Worm (Caenorhabditis elegans) whole organism, midembryonic: ENCODE measurements around the gene msp-10.

Experiments
- T22C8.4 ChIP-seq: fragments of 200-800 bp; sonication (Bioruptor generic); IDR thresholded peaks from 2 replicates; pipeline ENCODE4 v1.3.6; 2022; ENCODE audit warnings: missing genetic modification characterization, missing compliant biosample characterization
- cog-1 ChIP-seq: sonication (generic microtip); optimal IDR thresholded peaks from 2 replicates; lab custom pipeline; 2016; ENCODE audit warnings: missing genetic modification characterization, missing compliant biosample characterization
- flt-1 ChIP-seq: fragments of 200-800 bp; sonication (Bioruptor generic); IDR thresholded peaks from 2 replicates; pipeline ENCODE4 v1.3.6; 2022; ENCODE audit warnings: missing genetic modification characterization, missing compliant biosample characterization
- klf-2 ChIP-seq: fragments of 200-800 bp; sonication (Bioruptor generic); conservative IDR thresholded peaks from 2 replicates; pipeline ENCODE4 v1.3.6; 2022; ENCODE audit warnings: missing genetic modification reagents, missing genetic modification characterization, missing compliant biosample characterization
- med-1 ChIP-seq: sonication (generic microtip); optimal IDR thresholded peaks from 2 replicates; lab custom pipeline; 2017; ENCODE audit warnings: missing genetic modification characterization, mild to moderate bottlenecking, missing compliant biosample characterization, antibody characterized with exemption, missing genetic modification reagents; ENCODE audit not compliant: insufficient read depth
- ref-1 ChIP-seq: fragments of 200-800 bp; sonication (Bioruptor generic); conservative IDR thresholded peaks from 2 replicates; pipeline ENCODE4 v1.3.6; 2022; ENCODE audit warnings: missing genetic modification reagents, missing genetic modification characterization, missing compliant biosample characterization
- tab-1 ChIP-seq: fragments of 200-800 bp; sonication (Bioruptor generic); IDR thresholded peaks from 2 replicates; pipeline ENCODE4 v1.3.6; 2022; ENCODE audit warnings: missing genetic modification characterization, missing compliant biosample characterization
- ztf-23 ChIP-seq: fragments of 200-800 bp; sonication (Bioruptor generic); IDR thresholded peaks from 2 replicates; pipeline ENCODE4 v1.3.6; 2022; ENCODE audit warnings: missing genetic modification reagents, missing genetic modification characterization, missing compliant biosample characterization
- ztf-29 ChIP-seq: fragments of 200-800 bp; sonication (Bioruptor generic); IDR thresholded peaks from 2 replicates; pipeline ENCODE4 v1.3.6; 2022; ENCODE audit warnings: missing genetic modification reagents, missing genetic modification characterization, missing compliant biosample characterization

msp-10 gene

ce11 chrIV:9833337-9833736, 4.1 kb upstream of the msp-10 start:
- TF ChIP-seq cog-1 (tag; lab: Kevin White, UChicago): no peak
- no peak for TF ChIP-seq T22C8.4 (GFP tag; lab: Robert Waterston, UW)
- TF ChIP-seq flt-1 (GFP tag; lab: Robert Waterston, UW): no peak
- TF ChIP-seq ztf-23 (GFP tag; lab: Robert Waterston, UW): no peak
- no peak for TF ChIP-seq tab-1 (GFP tag; lab: Robert Waterston, UW)
- TF ChIP-seq ztf-29 (GFP tag; lab: Robert Waterston, UW): no peak
- no peak for TF ChIP-seq med-1 (GFP tag; lab: Kevin White, UChicago)
- no peak for TF ChIP-seq ref-1 (GFP tag; lab: Robert Waterston, UW)

- TF ChIP-seq flt-1 (GFP tag; lab: Robert Waterston, UW): no peak
- no peak for TF ChIP-seq ztf-23 (GFP tag; lab: Robert Waterston, UW)
- no peak for TF ChIP-seq klf-2 (GFP tag; lab: Robert Waterston, UW)
- TF ChIP-seq ztf-29 (GFP tag; lab: Robert Waterston, UW): no peak
- no peak for TF ChIP-seq med-1 (GFP tag; lab: Kevin White, UChicago)
- TF ChIP-seq tab-1 (GFP tag; lab: Robert Waterston, UW): no peak
- TF ChIP-seq ref-1 (GFP tag; lab: Robert Waterston, UW): no peak
- no peak for TF ChIP-seq cog-1 (tag; lab: Kevin White, UChicago)
- TF ChIP-seq T22C8.4 (GFP tag; lab: Robert Waterston, UW): no peak
Observed at ce11 chrIV:9836317-9836716, 1.1 kb upstream of the msp-10 start, which contains the start of gene msp-81. Gene msp-81, minus strand, starts transcription at chrIV:9836417.

ce11 chrIV:9840984-9841590, 3.6 kb downstream of the msp-10 start, which contains the start of the genes kin-24 and msp-56:
Gene kin-24, minus strand, starts transcription at chrIV:9841084.
Gene msp-56, plus strand, starts transcription at chrIV:9841540.
- TF ChIP-seq T22C8.4 (GFP tag; lab: Robert Waterston, UW) (no peak), med-1 (GFP tag; lab: Kevin White, UChicago) (no peak), ztf-23 (GFP tag; lab: Robert Waterston, UW) (no peak), cog-1 (tag; lab: Kevin White, UChicago) (no peak), klf-2 (GFP tag; lab: Robert Waterston, UW) (no peak), ref-1 (GFP tag; lab: Robert Waterston, UW) (no peak)

ce11 chrIV:9842071-9842470, 4.6 kb downstream of the msp-10 start, which contains the start of gene K07F5.17:
Gene K07F5.17, plus strand, starts transcription at chrIV:9842371.
- TF ChIP-seq flt-1 (GFP tag; lab: Robert Waterston, UW) (no peak), tab-1 (GFP tag; lab: Robert Waterston, UW) (no peak), ztf-29 (GFP tag; lab: Robert Waterston, UW) (no peak), cog-1 (tag; lab: Kevin White, UChicago) (no peak), med-1 (GFP tag; lab: Kevin White, UChicago) (no peak), ztf-23 (GFP tag; lab: Robert Waterston, UW) (no peak), ref-1 (GFP tag; lab: Robert Waterston, UW) (no peak), T22C8.4 (GFP tag; lab: Robert Waterston, UW) (no peak), klf-2 (GFP tag; lab: Robert Waterston, UW) (no peak)

- TF ChIP-seq klf-2 (GFP tag; lab: Robert Waterston, UW) (no peak), tab-1 (GFP tag; lab: Robert Waterston, UW) (no peak), ztf-29 (GFP tag; lab: Robert Waterston, UW) (no peak), cog-1 (tag; lab: Kevin White, UChicago) (no peak), T22C8.4 (GFP tag; lab: Robert Waterston, UW) (no peak), ref-1 (GFP tag; lab: Robert Waterston, UW) (no peak), ztf-23 (GFP tag; lab: Robert Waterston, UW) (no peak), med-1 (GFP tag; lab: Kevin White, UChicago) (no peak), flt-1 (GFP tag; lab: Robert Waterston, UW) (no peak)
Observed at ce11 chrIV:9843760-9844159, 6.3 kb downstream of the msp-10 start, which contains the start of gene nspd-2. Gene nspd-2, plus strand, starts transcription at chrIV:9844060.

ce11 chrIV:9846574-9846973, 9.1 kb downstream of the msp-10 start, which contains the start of gene K07F5.6:
Gene K07F5.6, minus strand, starts transcription at chrIV:9846674.
- TF ChIP-seq ref-1 (GFP tag; lab: Robert Waterston, UW) (no peak), T22C8.4 (GFP tag; lab: Robert Waterston, UW) (no peak), tab-1 (GFP tag; lab: Robert Waterston, UW) (no peak), flt-1 (GFP tag; lab: Robert Waterston, UW) (no peak), ztf-23 (GFP tag; lab: Robert Waterston, UW) (no peak), med-1 (GFP tag; lab: Kevin White, UChicago) (no peak), ztf-29 (GFP tag; lab: Robert Waterston, UW) (no peak), cog-1 (tag; lab: Kevin White, UChicago) (no peak), klf-2 (GFP tag; lab: Robert Waterston, UW) (no peak)

- TF ChIP-seq cog-1 (tag; lab: Kevin White, UChicago) (no peak), klf-2 (GFP tag; lab: Robert Waterston, UW) (no peak)
Observed at ce11 chrIV:9848075-9848474, 10.6 kb downstream of the msp-10 start, which contains the start of gene K07F5.7. Gene K07F5.7, minus strand, starts transcription at chrIV:9848175.

ce11 chrIV:9849624-9850023, 12.2 kb downstream of the msp-10 start, which contains the start of gene K07F5.8:
Gene K07F5.8, minus strand, starts transcription at chrIV:9849724.
- no peak for TF ChIP-seq T22C8.4 (GFP tag; lab: Robert Waterston, UW)
- no peak for TF ChIP-seq flt-1 (GFP tag; lab: Robert Waterston, UW)
- no peak for TF ChIP-seq ztf-23 (GFP tag; lab: Robert Waterston, UW)
- no peak for TF ChIP-seq med-1 (GFP tag; lab: Kevin White, UChicago)
- TF ChIP-seq ref-1 (GFP tag; lab: Robert Waterston, UW): no peak
- no peak for TF ChIP-seq cog-1 (tag; lab: Kevin White, UChicago)
- no peak for TF ChIP-seq tab-1 (GFP tag; lab: Robert Waterston, UW)
- TF ChIP-seq klf-2 (GFP tag; lab: Robert Waterston, UW): no peak
- no peak for TF ChIP-seq ztf-29 (GFP tag; lab: Robert Waterston, UW)
